Fruit fly (Drosophila melanogaster) Kc167 (cell line): ENCODE measurements around the gene CG42272.

ENCODE experiments used
- h ChIP-seq: fragments of >200 bp; optimal IDR thresholded peaks from 3 replicates; lab custom pipeline; 2018; ENCODE audit warnings: missing external identifiers
- insv ChIP-seq: fragments of >200 bp; optimal IDR thresholded peaks from 3 replicates; lab custom pipeline; 2018; ENCODE audit warnings: missing external identifiers

- TF ChIP-seq insv (no peak), h (lab: Kevin White, UChicago) (no peak)
Observed at dm6 chr3L:5789663-5790062, 13.2 kb upstream of the CG42272 start.
